Fruit fly (Drosophila melanogaster) whole organism, adult: Measurements from ENCODE around the gene CG16974.
A peak's percentile ranks its signal among the peaks of the same experiment; 100 is the strongest.

Experiments
- CG11617 ChIP-seq: fragments of 200-800 bp; sonication (Bioruptor generic); optimal IDR thresholded peaks from 2 replicates; lab custom pipeline; 2017; ENCODE audit warnings: mild to moderate bottlenecking, missing biosample characterization, missing genetic modification reagents, missing genetic modification characterization
- CG12768 ChIP-seq: fragments of 200-800 bp; sonication (Bioruptor generic); optimal IDR thresholded peaks from 2 replicates; lab custom pipeline; 2017; ENCODE audit warnings: missing biosample characterization, missing genetic modification characterization, mild to moderate bottlenecking, moderate library complexity, missing genetic modification reagents
- CG14711 ChIP-seq: fragments of 200-800 bp; sonication (Bioruptor generic); optimal IDR thresholded peaks from 2 replicates; lab custom pipeline; 2018; ENCODE audit warnings: missing biosample characterization, mild to moderate bottlenecking, missing genetic modification characterization, moderate library complexity
- CG1620 ChIP-seq: fragments of 200-800 bp; sonication (Bioruptor generic); optimal IDR thresholded peaks from 2 replicates; lab custom pipeline; 2016; ENCODE audit warnings: missing biosample characterization, missing genetic modification characterization
- CG33017 ChIP-seq: fragments of 200-800 bp; sonication (Bioruptor generic); optimal IDR thresholded peaks from 2 replicates; lab custom pipeline; 2018; ENCODE audit warnings: missing biosample characterization, mild to moderate bottlenecking, missing genetic modification characterization, moderate library complexity
- CG5204 ChIP-seq: fragments of 200-800 bp; sonication (Bioruptor generic); optimal IDR thresholded peaks from 2 replicates; lab custom pipeline; 2016; ENCODE audit warnings: missing biosample characterization, missing genetic modification characterization
- CG7045 ChIP-seq: fragments of 200-800 bp; sonication (Bioruptor generic); optimal IDR thresholded peaks from 2 replicates; lab custom pipeline; 2017; ENCODE audit warnings: missing biosample characterization, mild to moderate bottlenecking, missing genetic modification characterization
- CG7101 ChIP-seq: fragments of 200-800 bp; sonication (Bioruptor generic); optimal IDR thresholded peaks from 2 replicates; lab custom pipeline; 2018; ENCODE audit warnings: missing biosample characterization, mild to moderate bottlenecking, missing genetic modification characterization, moderate library complexity
- Clk ChIP-seq: fragments of 200-800 bp; sonication (Bioruptor generic); optimal IDR thresholded peaks from 2 replicates; lab custom pipeline; 2017; ENCODE audit warnings: missing biosample characterization, missing genetic modification characterization
- Crg-1 ChIP-seq: fragments of 200-800 bp; sonication (Bioruptor generic); optimal IDR thresholded peaks from 2 replicates; lab custom pipeline; 2016; ENCODE audit warnings: missing biosample characterization, missing genetic modification characterization
- Hr96 ChIP-seq: fragments of 200-800 bp; sonication (Bioruptor generic); optimal IDR thresholded peaks from 2 replicates; lab custom pipeline; 2016; ENCODE audit warnings: missing biosample characterization, missing genetic modification characterization
- Mnt ChIP-seq: fragments of 200-800 bp; sonication (Bioruptor generic); optimal IDR thresholded peaks from 2 replicates; lab custom pipeline; 2016; ENCODE audit warnings: missing biosample characterization, mild to moderate bottlenecking, missing genetic modification characterization
- bab1 ChIP-seq: fragments of 200-800 bp; sonication (Bioruptor generic); optimal IDR thresholded peaks from 3 replicates; lab custom pipeline; 2019; ENCODE audit warnings: missing biosample characterization, mild to moderate bottlenecking, missing genetic modification characterization, moderate library complexity
- cic ChIP-seq: fragments of 200-800 bp; sonication (Bioruptor generic); optimal IDR thresholded peaks from 2 replicates; lab custom pipeline; 2017; ENCODE audit warnings: missing biosample characterization, mild to moderate bottlenecking, missing genetic modification characterization, moderate library complexity
- cnc ChIP-seq, 2 experiments: fragments of >200 bp; optimal IDR thresholded peaks; 2 replicates each; lab custom pipeline; 2017
- kay ChIP-seq: fragments of 200-800 bp; sonication (Bioruptor generic); peaks from one replicate; lab custom pipeline; 2016; ENCODE audit warnings: missing biosample characterization, missing genetic modification characterization, borderline replicate concordance
- ovo ChIP-seq: fragments of 200-800 bp; sonication (Bioruptor generic); optimal IDR thresholded peaks from 2 replicates; lab custom pipeline; 2016; ENCODE audit warnings: missing biosample characterization, missing genetic modification characterization
- pad ChIP-seq: fragments of 200-800 bp; sonication (Bioruptor generic); optimal IDR thresholded peaks from 3 replicates; lab custom pipeline; 2017; ENCODE audit warnings: missing biosample characterization, missing genetic modification characterization, mild to moderate bottlenecking, moderate library complexity, missing genetic modification reagents
- tj ChIP-seq: fragments of 200-800 bp; sonication (Bioruptor generic); optimal IDR thresholded peaks from 3 replicates; lab custom pipeline; 2017; ENCODE audit warnings: missing biosample characterization, mild to moderate bottlenecking, missing genetic modification characterization, moderate library complexity
- toe ChIP-seq: fragments of 200-800 bp; sonication (Bioruptor generic); optimal IDR thresholded peaks from 2 replicates; lab custom pipeline; 2016; ENCODE audit warnings: missing biosample characterization, missing genetic modification characterization

Gene CG16974

DNA sequence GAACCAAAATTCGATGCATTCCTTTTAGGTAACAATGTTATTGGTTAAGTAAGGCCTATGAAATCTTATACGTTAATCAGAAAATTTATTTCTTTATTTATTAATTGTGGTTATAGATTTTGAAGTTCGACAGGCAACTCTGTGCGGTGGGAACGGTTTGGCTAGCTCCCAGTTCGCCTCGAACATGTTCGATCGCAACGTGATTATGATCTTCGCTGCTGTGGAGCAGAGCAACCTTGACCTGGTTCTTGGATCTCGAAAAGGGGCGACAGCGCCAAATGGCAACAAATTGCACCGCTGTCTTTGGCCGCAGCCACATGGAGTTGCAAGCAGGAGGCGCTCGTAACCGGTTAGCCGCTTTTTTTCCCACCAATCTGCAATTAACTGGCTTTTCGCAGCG lies 37.5 kb downstream of the CG16974 start:
- TF ChIP-seq bab1 (GFP tag; lab: Kevin White, UChicago) (no peak), Crg-1 (no peak), toe (GFP tag; lab: Kevin White, UChicago) (no peak), cnc (optimal IDR thresholded peaks at IDR 0.05; lab: Kevin White, UChicago) (no peak), ovo (GFP tag; lab: Kevin White, UChicago) (no peak), CG33017 (no peak), Mnt (GFP tag; lab: Kevin White, UChicago) (no peak), CG7045 (GFP tag; lab: Kevin White, UChicago) (no peak), kay (GFP tag; lab: Kevin White, UChicago) (no peak), CG1620 (GFP tag; lab: Kevin White, UChicago) (no peak), pad (GFP tag; lab: Kevin White, UChicago) (no peak), CG12768 (GFP tag; lab: Kevin White, UChicago) (no peak)

DNA sequence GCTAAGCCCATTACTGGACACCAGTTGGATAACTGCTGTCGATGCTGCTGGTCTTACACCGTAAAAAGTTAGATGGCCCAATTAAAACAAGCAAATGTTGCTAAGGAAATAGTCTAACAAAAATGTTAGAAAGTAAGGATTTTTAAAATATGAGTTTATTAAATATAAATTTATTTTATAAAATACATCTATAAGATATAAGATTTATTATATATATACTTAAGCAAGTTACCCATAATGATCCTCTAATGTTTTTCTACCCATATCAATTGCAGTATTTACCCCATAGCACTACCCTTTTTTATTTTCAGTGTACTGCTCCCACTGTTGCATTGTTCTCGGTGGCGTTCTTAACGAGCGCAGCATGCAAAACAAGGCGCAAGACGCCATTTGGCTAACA lies 45.5 kb downstream of the CG16974 start:
- no peak for TF ChIP-seq Mnt (GFP tag; lab: Kevin White, UChicago)
- TF ChIP-seq CG11617 (GFP tag; lab: Kevin White, UChicago), result no peak
- TF ChIP-seq CG7045 (GFP tag; lab: Kevin White, UChicago), result no peak
- no peak for TF ChIP-seq cnc (optimal IDR thresholded peaks at IDR 0.05; lab: Kevin White, UChicago)
- no peak for TF ChIP-seq Crg-1
- no peak for TF ChIP-seq CG5204 (GFP tag; lab: Kevin White, UChicago)

dm6 chr2L:13145035-13145683 lies 46.6 kb downstream of the CG16974 start:
- peak; percentile 77 for TF ChIP-seq bab1 (GFP tag; lab: Kevin White, UChicago)
- no peak for TF ChIP-seq pad (GFP tag; lab: Kevin White, UChicago)

DNA sequence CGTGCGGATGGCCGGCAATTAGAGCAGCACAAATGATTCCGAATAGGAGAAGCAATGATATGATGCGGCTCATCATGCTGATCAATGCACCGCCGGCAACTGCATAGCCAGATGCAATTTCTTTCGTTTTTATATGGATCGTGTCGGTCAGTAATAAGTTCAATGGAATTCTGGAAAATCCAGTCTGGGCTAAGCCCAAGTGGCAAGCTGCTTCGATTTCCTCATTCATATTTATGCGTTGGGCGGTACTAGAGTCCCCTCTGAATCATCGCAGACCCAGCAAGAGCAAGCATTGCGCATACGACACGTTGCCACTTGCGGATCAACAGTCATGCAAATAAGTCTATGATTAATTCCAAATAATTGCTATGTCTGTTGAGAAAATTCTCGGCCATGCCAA lies 48.3 kb downstream of the CG16974 start, which contains the start of gene CG16978:
CG16978 (minus strand) TSS at position 101 of the 400 bp plus-strand sequence.
- no peak for TF ChIP-seq cnc (optimal IDR thresholded peaks at IDR 0.05; lab: Kevin White, UChicago)
- no peak for TF ChIP-seq tj (GFP tag; lab: Kevin White, UChicago)
- TF ChIP-seq CG14711 (tag; lab: Kevin White, UChicago), result no peak
- TF ChIP-seq bab1 (GFP tag; lab: Kevin White, UChicago), result no peak
- TF ChIP-seq Mnt (GFP tag; lab: Kevin White, UChicago), result no peak
- TF ChIP-seq CG33017, result no peak
- TF ChIP-seq CG12768 (GFP tag; lab: Kevin White, UChicago), result no peak
- TF ChIP-seq cic (GFP tag; lab: Kevin White, UChicago), result no peak
- TF ChIP-seq toe (GFP tag; lab: Kevin White, UChicago), result no peak
- TF ChIP-seq CG7045 (GFP tag; lab: Kevin White, UChicago), result no peak
- no peak for TF ChIP-seq CG11617 (GFP tag; lab: Kevin White, UChicago)
- TF ChIP-seq Clk (GFP tag; lab: Kevin White, UChicago), result no peak
- TF ChIP-seq Hr96, result no peak
- TF ChIP-seq ovo (GFP tag; lab: Kevin White, UChicago), result no peak
- no peak for TF ChIP-seq pad (GFP tag; lab: Kevin White, UChicago)
- TF ChIP-seq Crg-1, result no peak
- no peak for TF ChIP-seq CG7101
- no peak for TF ChIP-seq kay (GFP tag; lab: Kevin White, UChicago)
- TF ChIP-seq CG1620 (GFP tag; lab: Kevin White, UChicago), result no peak

- TF ChIP-seq kay (GFP tag; lab: Kevin White, UChicago) (no peak), Clk (GFP tag; lab: Kevin White, UChicago) (no peak), bab1 (GFP tag; lab: Kevin White, UChicago) (no peak), ovo (GFP tag; lab: Kevin White, UChicago) (no peak), CG7101 (no peak), toe (GFP tag; lab: Kevin White, UChicago) (no peak), CG14711 (tag; lab: Kevin White, UChicago) (no peak)
These were observed 49.0 kb downstream of the CG16974 start, which contains the start of gene CG9928 for dm6 chr2L:13142803-13143202. CG9928 (minus strand) TSS chr2L:13142903.

DNA sequence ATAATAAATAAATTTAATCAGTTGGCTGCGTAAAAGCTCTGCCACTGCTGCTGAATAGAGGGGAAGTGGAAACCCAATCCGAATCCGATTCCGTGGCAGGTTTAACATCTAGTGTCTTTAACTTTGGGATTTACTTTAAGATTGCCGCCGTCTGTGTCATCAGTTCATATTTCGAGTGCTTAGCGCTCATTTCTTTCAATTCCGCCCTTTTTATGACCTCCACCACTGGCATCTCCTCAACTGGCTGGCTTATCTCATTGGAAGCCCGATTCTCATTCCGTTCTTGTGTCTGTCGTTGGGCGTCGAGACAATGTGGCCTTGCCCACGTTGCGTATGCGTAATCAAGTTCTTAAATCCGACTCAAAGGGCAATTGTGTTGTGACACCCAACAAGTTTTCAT lies 50.9 kb downstream of the CG16974 start:
- TF ChIP-seq pad (GFP tag; lab: Kevin White, UChicago) (no peak), CG33017 (no peak), Hr96 (no peak), CG11617 (GFP tag; lab: Kevin White, UChicago) (no peak), CG14711 (tag; lab: Kevin White, UChicago) (no peak), toe (GFP tag; lab: Kevin White, UChicago) (no peak), Mnt (GFP tag; lab: Kevin White, UChicago) (no peak), bab1 (GFP tag; lab: Kevin White, UChicago) (no peak), cnc (optimal IDR thresholded peaks at IDR 0.05; lab: Kevin White, UChicago) (no peak), CG5204 (GFP tag; lab: Kevin White, UChicago) (no peak), CG1620 (GFP tag; lab: Kevin White, UChicago) (no peak), Clk (GFP tag; lab: Kevin White, UChicago) (no peak), CG12768 (GFP tag; lab: Kevin White, UChicago) (no peak), ovo (GFP tag; lab: Kevin White, UChicago) (no peak), CG7101 (no peak), Crg-1 (no peak), CG7045 (GFP tag; lab: Kevin White, UChicago) (no peak), kay (GFP tag; lab: Kevin White, UChicago) (no peak)
